Worm (Caenorhabditis elegans): ENCODE results near the gene srw-36.
"Not testable (repeated sequence)": the region's sequence is repeated elsewhere in the genome, so short reads cannot be mapped to it uniquely, and the experiment has no call there.

The srw-36 gene

ce11 chrV:16660816-16661215 lies 22.2 kb upstream of the srw-36 start, which contains the start of gene Y70C5B.2:
Gene Y70C5B.2 (minus strand): TSS chrV:16660916.
- not testable (repeated sequence) for TF ChIP-seq lin-35 (GFP tag; optimal IDR thresholded peaks at IDR 0.05); gei-17 (GFP tag; optimal IDR thresholded peaks at IDR 0.05); hmg-1.2 (GFP tag; IDR thresholded peaks at IDR 0.05)

ce11 chrV:16666647-16667046 lies 16.3 kb upstream of the srw-36 start, which contains the start of gene F14F8.14:
Gene F14F8.14 (minus strand): TSS chrV:16666747.
- TF ChIP-seq pha-4 (tag; optimal IDR thresholded peaks at IDR 0.05), result no peak

ce11 chrV:16668473-16668872 lies 14.5 kb upstream of the srw-36 start, which contains the start of gene F14F8.9:
Gene F14F8.9 (minus strand): TSS chrV:16668573.
- no peak for TF ChIP-seq snpc-3.4 (tag; optimal IDR thresholded peaks at IDR 0.05)
- no peak for TF ChIP-seq F57C9.4 (tag; optimal IDR thresholded peaks at IDR 0.05)
- no peak for TF ChIP-seq Y56A3A.18 (GFP tag; IDR thresholded peaks at IDR 0.05)
- no peak for TF ChIP-seq zim-3 (tag; optimal IDR thresholded peaks at IDR 0.05)
- no peak for TF ChIP-seq nfyb-1 (GFP tag; IDR thresholded peaks at IDR 0.05)
- no peak for TF ChIP-seq nhr-80 (tag; optimal IDR thresholded peaks at IDR 0.05)
- no peak for TF ChIP-seq lin-35 (GFP tag; optimal IDR thresholded peaks at IDR 0.05)
- TF ChIP-seq dpff-1 (tag; optimal IDR thresholded peaks at IDR 0.05), result no peak
- no peak for TF ChIP-seq sptf-2 (GFP tag; optimal IDR thresholded peaks at IDR 0.05)
- TF ChIP-seq attf-3 (GFP tag; conservative IDR thresholded peaks at IDR 0.05), result no peak
- TF ChIP-seq cebp-1 (GFP tag; IDR thresholded peaks at IDR 0.05), result no peak
- no peak for TF ChIP-seq cebp-1 (tag; optimal IDR thresholded peaks at IDR 0.05)
- TF ChIP-seq C17E4.6 (GFP tag; IDR thresholded peaks at IDR 0.05), result no peak
- TF ChIP-seq him-1 (tag; optimal IDR thresholded peaks at IDR 0.05), result no peak
- no peak for TF ChIP-seq tlf-1 (GFP tag; optimal IDR thresholded peaks at IDR 0.05)
- TF ChIP-seq lag-1 (GFP tag; IDR thresholded peaks at IDR 0.05), result no peak

- TF ChIP-seq athp-1 (tag; optimal IDR thresholded peaks at IDR 0.05) (no peak), ztf-25 (GFP tag; IDR thresholded peaks at IDR 0.05) (no peak), attf-5 (GFP tag; optimal IDR thresholded peaks at IDR 0.05) (no peak), atf-7 (tag; optimal IDR thresholded peaks at IDR 0.05) (no peak), dpff-1 (tag; optimal IDR thresholded peaks at IDR 0.05) (no peak), lin-54 (GFP tag; optimal IDR thresholded peaks at IDR 0.05) (no peak), chd-7 (tag; optimal IDR thresholded peaks at IDR 0.05) (no peak), nfyb-1 (GFP tag; IDR thresholded peaks at IDR 0.05) (no peak), lin-35 (GFP tag; optimal IDR thresholded peaks at IDR 0.05) (no peak), D2030.7 (GFP tag; IDR thresholded peaks at IDR 0.05) (no peak), F10E7.11 (tag; optimal IDR thresholded peaks at IDR 0.05) (no peak), tlf-1 (GFP tag; optimal IDR thresholded peaks at IDR 0.05) (no peak), B0019.2 (GFP tag; conservative IDR thresholded peaks at IDR 0.05) (no peak), sdz-38 (tag; optimal IDR thresholded peaks at IDR 0.05) (no peak), somi-1 (GFP tag; optimal IDR thresholded peaks at IDR 0.05) (no peak), ztf-18 (tag; optimal IDR thresholded peaks at IDR 0.05) (no peak)
Measured at ce11 chrV:16671190-16671589, 11.8 kb upstream of the srw-36 start, which contains the start of gene str-61. Gene str-61 (minus strand): TSS chrV:16671290.

ce11 chrV:16672198-16672597 lies 10.8 kb upstream of the srw-36 start, which contains the start of gene F14F8.8:
Gene F14F8.8 (minus strand): TSS chrV:16672298.
- TF ChIP-seq cebp-1 (GFP tag; IDR thresholded peaks at IDR 0.05) (no peak), cebp-1 (tag; optimal IDR thresholded peaks at IDR 0.05) (no peak), pha-4 (tag; optimal IDR thresholded peaks at IDR 0.05) (no peak), Y95B8A.8 (GFP tag; IDR thresholded peaks at IDR 0.05) (no peak), ztf-18 (tag; optimal IDR thresholded peaks at IDR 0.05) (no peak), lin-54 (GFP tag; optimal IDR thresholded peaks at IDR 0.05) (no peak)
